Fruit fly (Drosophila melanogaster) whole organism, prepupa: ENCODE results near the gene Pnn.

Source experiments
- Blimp-1 ChIP-seq: fragments of 200-800 bp; sonication (Bioruptor generic); optimal IDR thresholded peaks from 3 replicates; lab custom pipeline; 2017; ENCODE audit warnings: missing biosample characterization, missing genetic modification characterization, mild to moderate bottlenecking, moderate library complexity, missing genetic modification reagents
- CG10631 ChIP-seq: fragments of 200-800 bp; sonication (Bioruptor generic); optimal IDR thresholded peaks from 2 replicates; lab custom pipeline; 2016; ENCODE audit warnings: missing biosample characterization, missing genetic modification characterization
- CG11902 ChIP-seq: fragments of 200-800 bp; sonication (Bioruptor generic); optimal IDR thresholded peaks from 3 replicates; lab custom pipeline; 2016; ENCODE audit warnings: missing biosample characterization, missing genetic modification characterization
- CG1621 ChIP-seq: fragments of 200-800 bp; sonication (Bioruptor generic); optimal IDR thresholded peaks from 3 replicates; lab custom pipeline; 2018; ENCODE audit warnings: missing biosample characterization, mild to moderate bottlenecking, missing genetic modification characterization
- CG16779 ChIP-seq: fragments of 200-800 bp; sonication (Bioruptor generic); optimal IDR thresholded peaks from 3 replicates; lab custom pipeline; 2017; ENCODE audit warnings: missing biosample characterization, mild to moderate bottlenecking, missing genetic modification characterization
- CG3032 ChIP-seq: fragments of 200-800 bp; optimal IDR thresholded peaks from 2 replicates; lab custom pipeline; 2019; ENCODE audit warnings: missing biosample characterization, mild to moderate bottlenecking, missing genetic modification characterization, moderate library complexity
- CG31627 ChIP-seq: fragments of 200-800 bp; sonication (Bioruptor generic); optimal IDR thresholded peaks from 3 replicates; lab custom pipeline; 2016; ENCODE audit warnings: missing biosample characterization, missing genetic modification characterization
- CG34406 ChIP-seq: fragments of 200-800 bp; sonication (Bioruptor generic); optimal IDR thresholded peaks from 3 replicates; lab custom pipeline; 2016; ENCODE audit warnings: missing biosample characterization, missing genetic modification characterization
- CG3919 ChIP-seq: fragments of 200-800 bp; sonication (Bioruptor generic); optimal IDR thresholded peaks from 3 replicates; lab custom pipeline; 2016; ENCODE audit warnings: missing biosample characterization, missing genetic modification characterization
- CG6163 ChIP-seq: fragments of 200-800 bp; sonication (Bioruptor generic); IDR thresholded peaks from 3 replicates; pipeline ENCODE4 v1.3.6; 2022; ENCODE audit warnings: missing biosample characterization, missing genetic modification characterization
- CG6276 ChIP-seq: fragments of 200-800 bp; sonication (Bioruptor generic); optimal IDR thresholded peaks from 2 replicates; lab custom pipeline; 2017; ENCODE audit warnings: missing biosample characterization, mild to moderate bottlenecking, missing genetic modification characterization
- CG6792 ChIP-seq: fragments of 200-800 bp; sonication (Bioruptor generic); optimal IDR thresholded peaks from 3 replicates; lab custom pipeline; 2016; ENCODE audit warnings: missing biosample characterization, missing genetic modification characterization
- CG6808 ChIP-seq: fragments of 200-800 bp; sonication (Bioruptor generic); optimal IDR thresholded peaks from 3 replicates; lab custom pipeline; 2017; ENCODE audit warnings: missing biosample characterization, missing genetic modification characterization, mild to moderate bottlenecking, moderate library complexity, missing genetic modification reagents
- CG8119 ChIP-seq: fragments of 200-800 bp; sonication (Bioruptor generic); IDR thresholded peaks from 3 replicates; pipeline ENCODE4 v1.3.6; 2022; ENCODE audit warnings: missing biosample characterization, missing genetic modification characterization
- Eip75B ChIP-seq: fragments of 200-800 bp; sonication (Bioruptor generic); optimal IDR thresholded peaks from 3 replicates; lab custom pipeline; 2016; ENCODE audit warnings: missing biosample characterization, missing genetic modification characterization
- Eip78C ChIP-seq: fragments of 200-800 bp; sonication (Bioruptor generic); peaks from one replicate; lab custom pipeline; 2016; ENCODE audit warnings: missing biosample characterization, missing genetic modification characterization
- Ets96B ChIP-seq: fragments of 200-800 bp; optimal IDR thresholded peaks from 2 replicates; lab custom pipeline; 2019; ENCODE audit warnings: missing biosample characterization, mild to moderate bottlenecking, missing genetic modification characterization, moderate library complexity
- Hr39 ChIP-seq: fragments of 200-800 bp; sonication (Bioruptor generic); optimal IDR thresholded peaks from 2 replicates; lab custom pipeline; 2016; ENCODE audit warnings: missing biosample characterization, missing genetic modification characterization
- Met ChIP-seq: fragments of 200-800 bp; sonication (Bioruptor generic); optimal IDR thresholded peaks from 3 replicates; lab custom pipeline; 2016; ENCODE audit warnings: missing biosample characterization, missing genetic modification characterization
- OdsH ChIP-seq: fragments of 200-800 bp; sonication (Bioruptor generic); optimal IDR thresholded peaks from 3 replicates; lab custom pipeline; 2016; ENCODE audit warnings: missing biosample characterization, missing genetic modification characterization
- cyc ChIP-seq: fragments of 200-800 bp; sonication (Bioruptor generic); optimal IDR thresholded peaks from 3 replicates; lab custom pipeline; 2016; ENCODE audit warnings: missing biosample characterization, missing genetic modification characterization
- eg ChIP-seq: fragments of 200-800 bp; sonication (Bioruptor generic); IDR thresholded peaks from 3 replicates; pipeline ENCODE4 v1.3.6; 2022; ENCODE audit warnings: missing biosample characterization, missing genetic modification characterization
- esn ChIP-seq: fragments of 200-800 bp; sonication (Bioruptor generic); optimal IDR thresholded peaks from 2 replicates; lab custom pipeline; 2016; ENCODE audit warnings: missing biosample characterization, mild to moderate bottlenecking, missing genetic modification characterization, moderate library complexity
- fd59A ChIP-seq: fragments of 200-800 bp; sonication (Bioruptor generic); optimal IDR thresholded peaks from 2 replicates; lab custom pipeline; 2017; ENCODE audit warnings: missing biosample characterization, mild to moderate bottlenecking, missing genetic modification characterization, missing genetic modification reagents
- fd85E ChIP-seq: fragments of 200-800 bp; sonication (Bioruptor generic); optimal IDR thresholded peaks from 3 replicates; lab custom pipeline; 2016; ENCODE audit warnings: missing biosample characterization, missing genetic modification characterization
- fkh ChIP-seq: fragments of 200-800 bp; sonication (Bioruptor generic); optimal IDR thresholded peaks from 3 replicates; lab custom pipeline; 2017; ENCODE audit warnings: missing biosample characterization, mild to moderate bottlenecking, missing genetic modification characterization, moderate library complexity
- pdm3 ChIP-seq: fragments of 200-800 bp; sonication (Bioruptor generic); optimal IDR thresholded peaks from 3 replicates; lab custom pipeline; 2016; ENCODE audit warnings: missing biosample characterization, missing genetic modification characterization
- salr ChIP-seq, 2 experiments: fragments of 200-800 bp; sonication (Bioruptor generic); optimal IDR thresholded peaks; 3 replicates each; lab custom pipeline; 2016 to 2018; ENCODE audit warnings: missing biosample characterization in 2 of 2, missing genetic modification characterization in 2 of 2, mild to moderate bottlenecking in 1 of 2
- spab ChIP-seq: fragments of 200-800 bp; sonication (Bioruptor generic); optimal IDR thresholded peaks from 2 replicates; lab custom pipeline; 2017; ENCODE audit warnings: missing biosample characterization, mild to moderate bottlenecking, missing genetic modification characterization, missing genetic modification reagents
- ss ChIP-seq, 2 experiments: fragments of 200-800 bp; sonication (Bioruptor generic); optimal IDR thresholded peaks; 2 replicates in 1 of 2; 3 replicates in 1 of 2; lab custom pipeline; 2017 to 2018; ENCODE audit warnings: mild to moderate bottlenecking in 2 of 2, missing biosample characterization in 2 of 2, missing genetic modification characterization in 2 of 2, moderate library complexity in 1 of 2
- svp ChIP-seq: fragments of 200-800 bp; sonication (Bioruptor generic); peaks from one replicate; lab custom pipeline; 2016; ENCODE audit warnings: missing biosample characterization, missing genetic modification characterization
- topi ChIP-seq: fragments of 200-800 bp; sonication (Bioruptor generic); optimal IDR thresholded peaks from 3 replicates; lab custom pipeline; 2016; ENCODE audit warnings: missing biosample characterization, missing genetic modification characterization

Pnn gene

DNA sequence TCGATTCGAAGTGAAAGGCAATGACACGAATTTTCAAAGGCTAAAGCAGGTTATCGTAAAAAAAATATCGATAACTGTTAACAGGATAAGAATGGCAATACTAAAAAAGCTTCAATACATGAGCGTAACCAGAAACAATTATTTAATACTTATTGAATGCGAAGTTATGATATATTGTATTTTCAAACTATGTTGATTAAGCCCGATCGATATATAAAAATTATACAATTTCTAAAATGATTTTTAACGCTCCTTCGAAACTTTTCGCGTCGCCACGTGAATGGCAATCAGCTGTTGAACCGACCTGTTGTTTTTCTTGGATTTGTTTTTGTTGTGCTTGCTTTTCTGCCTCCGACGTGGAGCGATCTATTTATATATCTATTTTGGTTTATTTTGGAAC lies 15.5 kb downstream of the Pnn start, which contains the start of the genes Alg12 and Rpt3R:
Gene Alg12 (plus strand): TSS at position 305 of the 400 bp plus-strand sequence.
Gene Rpt3R (minus strand): TSS at position 324 of the 400 bp plus-strand sequence.
- TF ChIP-seq ss (GFP tag; optimal IDR thresholded peaks at IDR 0.05; lab: Kevin White, UChicago) (no peak), fd59A (no peak), Blimp-1 (no peak), CG6792 (GFP tag; lab: Kevin White, UChicago) (no peak), eg (no peak), Hr39 (no peak), CG8119 (GFP tag; lab: Robert Waterston, UW) (no peak), CG31627 (GFP tag; lab: Kevin White, UChicago) (no peak), fkh (no peak), CG34406 (GFP tag; lab: Kevin White, UChicago) (no peak), fd85E (no peak)

DNA sequence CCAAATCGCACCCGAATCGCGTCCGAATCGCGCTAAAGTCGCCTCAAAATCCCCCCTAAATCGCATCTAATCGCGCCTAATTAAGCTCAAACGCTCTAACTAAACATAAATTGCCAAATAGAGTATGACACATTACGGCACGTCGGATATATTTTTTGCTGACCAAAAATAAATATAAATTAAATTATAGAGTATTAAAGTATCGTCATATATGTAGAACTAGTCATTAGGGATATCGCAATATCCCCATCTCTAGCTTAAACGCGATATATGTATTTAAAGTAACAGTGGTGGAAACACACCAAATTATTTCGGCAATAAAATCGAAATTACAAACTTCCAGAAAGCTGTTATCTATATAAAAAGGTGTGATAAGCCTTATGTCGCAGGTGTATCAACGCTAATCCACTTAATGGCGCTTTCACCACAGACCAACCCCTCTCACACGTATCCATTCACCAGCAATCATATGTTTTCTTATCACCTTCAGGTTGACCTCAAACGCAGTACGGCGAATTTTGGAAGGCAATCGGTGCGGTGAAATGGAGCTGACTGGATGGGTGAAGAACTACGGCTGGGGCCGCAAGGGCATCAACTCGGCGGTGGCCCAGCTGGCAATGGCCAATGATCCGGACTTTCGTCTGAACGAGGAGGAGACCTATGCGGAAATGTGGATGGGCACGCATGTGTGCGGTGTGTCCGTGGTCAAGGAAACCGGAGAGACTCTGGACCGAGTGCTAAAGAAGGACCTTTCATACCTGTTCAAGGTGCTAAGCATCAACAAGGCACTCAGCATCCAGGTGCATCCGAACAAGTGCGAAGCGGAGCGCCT lies 18.9 kb downstream of the Pnn start, which contains the start of gene Mpi:
Gene Mpi (plus strand): TSS at position 263 of the 832 bp plus-strand sequence.
- TF ChIP-seq esn (GFP tag; lab: Kevin White, UChicago) = peak; percentile 34
- TF ChIP-seq eg = 0 out of 3 replicates have a peak, but pooled peaks have one; percentile 30
- no peak for TF ChIP-seq CG1621 (tag; lab: Kevin White, UChicago)
- TF ChIP-seq CG3032 (tag; lab: Kevin White, UChicago) = peak; percentile 36
- TF ChIP-seq CG8119 (GFP tag; lab: Robert Waterston, UW) = 0 out of 3 replicates have a peak, but pooled peaks have one; percentile 23
- TF ChIP-seq salr (GFP tag; optimal IDR thresholded peaks at IDR 0.05; lab: Kevin White, UChicago) = no peak
- TF ChIP-seq svp = peak; percentile 98

DNA sequence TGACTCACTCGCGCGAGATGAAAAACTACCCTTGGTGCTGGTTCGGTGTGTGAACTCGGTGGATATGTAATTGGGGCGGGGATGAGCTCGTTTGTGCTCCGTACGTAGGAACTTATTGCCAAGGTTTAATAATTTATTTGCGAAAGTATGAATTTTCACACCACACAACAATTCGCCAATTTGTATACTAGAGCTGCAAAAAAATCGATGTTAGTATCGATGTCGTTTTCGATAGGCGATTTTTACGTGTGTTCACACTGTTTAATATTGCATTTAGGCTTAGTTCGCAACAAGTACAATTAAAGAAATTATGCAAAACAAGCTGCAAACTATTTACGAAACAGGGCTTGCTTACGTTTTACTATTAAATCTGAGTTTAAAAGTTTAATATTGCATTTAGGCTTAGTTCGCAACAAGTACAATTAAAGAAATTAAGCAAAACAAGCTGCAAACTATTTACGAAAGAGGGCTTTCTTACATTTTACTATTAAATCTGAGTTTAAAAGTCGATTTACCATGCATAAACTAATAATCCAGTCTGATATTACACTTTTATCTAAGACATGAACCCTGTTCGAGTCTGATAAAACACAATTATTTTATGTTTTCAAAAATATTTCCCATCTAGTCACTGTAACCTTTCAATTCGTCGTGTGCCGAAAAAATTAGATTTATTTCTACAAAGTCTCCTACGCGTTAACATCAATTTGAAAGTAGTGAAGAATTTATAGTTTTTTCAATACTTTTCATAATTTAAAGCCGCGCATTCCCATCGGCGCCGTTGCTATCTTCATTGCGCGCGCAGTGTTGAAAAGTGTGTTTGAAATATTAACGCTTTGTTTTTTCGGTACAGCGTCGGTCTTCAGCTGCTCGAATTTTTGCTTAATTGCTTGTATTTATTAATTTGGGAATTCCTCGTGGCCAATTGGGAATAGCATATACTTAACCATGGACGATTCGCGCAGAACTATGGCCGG lies 22.5 kb downstream of the Pnn start, which contains the start of the genes Snap24 and CG8478:
Gene Snap24 (minus strand): TSS at position 196 of the 977 bp plus-strand sequence.
Gene CG8478 (plus strand): TSS at position 696 of the 977 bp plus-strand sequence.
- TF ChIP-seq fkh (no peak), CG3032 (tag; lab: Kevin White, UChicago) (peak; percentile 13), fd59A (no peak), Hr39 (no peak), topi (GFP tag; lab: Kevin White, UChicago) (peak; percentile 44), CG3919 (GFP tag; lab: Kevin White, UChicago) (no peak), CG16779 (no peak), CG6808 (GFP tag; lab: Kevin White, UChicago) (no peak), CG31627 (GFP tag; lab: Kevin White, UChicago) (no peak), Eip75B (no peak), pdm3 (no peak), Ets96B (tag; lab: Kevin White, UChicago) (no peak), salr (GFP tag; optimal IDR thresholded peaks at IDR 0.05; lab: Kevin White, UChicago) (no peak), spab (no peak), Met (GFP tag; lab: Kevin White, UChicago) (no peak), fd85E (no peak), OdsH (GFP tag; lab: Kevin White, UChicago) (no peak), CG6276 (no peak), CG11902 (GFP tag; lab: Kevin White, UChicago) (no peak), cyc (GFP tag; lab: Kevin White, UChicago) (no peak), Eip78C (peak; percentile 61), CG6163 (GFP tag; lab: Robert Waterston, UW) (no peak), CG10631 (GFP tag; lab: Kevin White, UChicago) (no peak), Blimp-1 (no peak)
